Fruit fly (Drosophila melanogaster) whole organism, embryonic: ENCODE results near the gene alphaCOP.

Source experiments
- Atf3 ChIP-seq: fragments of 200-800 bp; sonication (Bioruptor generic); optimal IDR thresholded peaks from 3 replicates; lab custom pipeline; 2016; ENCODE audit warnings: missing biosample characterization, missing genetic modification characterization
- CG10267 ChIP-seq: fragments of 200-800 bp; sonication (Bioruptor generic); optimal IDR thresholded peaks from 2 replicates; lab custom pipeline; 2018; ENCODE audit warnings: missing biosample characterization, mild to moderate bottlenecking, missing genetic modification characterization, moderate library complexity
- CG10431 ChIP-seq: fragments of 200-800 bp; sonication (Bioruptor generic); optimal IDR thresholded peaks from 3 replicates; lab custom pipeline; 2018; ENCODE audit warnings: missing biosample characterization, mild to moderate bottlenecking, missing genetic modification characterization
- CG13424 ChIP-seq: fragments of 200-800 bp; sonication (Bioruptor generic); optimal IDR thresholded peaks from 2 replicates; lab custom pipeline; 2019; ENCODE audit warnings: missing biosample characterization, mild to moderate bottlenecking, missing genetic modification characterization, moderate library complexity
- CG14965 ChIP-seq: fragments of 200-800 bp; sonication (Bioruptor generic); optimal IDR thresholded peaks from 2 replicates; lab custom pipeline; 2016; ENCODE audit warnings: missing biosample characterization, missing genetic modification characterization, borderline replicate concordance
- CG1602 ChIP-seq: fragments of 200-800 bp; sonication (Bioruptor generic); optimal IDR thresholded peaks from 3 replicates; lab custom pipeline; 2016; ENCODE audit warnings: missing biosample characterization, missing genetic modification characterization
- CG18476 ChIP-seq: fragments of 200-800 bp; sonication (Bioruptor generic); optimal IDR thresholded peaks from 2 replicates; lab custom pipeline; 2016; ENCODE audit warnings: missing biosample characterization, mild to moderate bottlenecking, missing genetic modification characterization
- CG18599 ChIP-seq: fragments of 200-800 bp; sonication (Bioruptor generic); optimal IDR thresholded peaks from 3 replicates; lab custom pipeline; 2017; ENCODE audit warnings: missing biosample characterization, missing genetic modification characterization, mild to moderate bottlenecking, moderate library complexity, missing genetic modification reagents
- CG2116 ChIP-seq: fragments of 200-800 bp; sonication (Bioruptor generic); optimal IDR thresholded peaks from 3 replicates; lab custom pipeline; 2018; ENCODE audit warnings: missing biosample characterization, mild to moderate bottlenecking, missing genetic modification characterization
- CG30020 ChIP-seq: fragments of 200-800 bp; optimal IDR thresholded peaks from 2 replicates; lab custom pipeline; 2019; ENCODE audit warnings: missing biosample characterization, mild to moderate bottlenecking, missing genetic modification characterization, moderate library complexity
- CG30431 ChIP-seq: fragments of 200-800 bp; sonication (Bioruptor generic); optimal IDR thresholded peaks from 2 replicates; lab custom pipeline; 2017; ENCODE audit warnings: missing biosample characterization, missing genetic modification characterization
- CG31224 ChIP-seq: fragments of 200-800 bp; sonication (Bioruptor generic); IDR thresholded peaks from 2 replicates; pipeline ENCODE4 v1.3.6; 2022; ENCODE audit warnings: missing biosample characterization, missing genetic modification characterization
- CG32532 ChIP-seq: fragments of 200-800 bp; sonication (Bioruptor generic); IDR thresholded peaks from 2 replicates; pipeline ENCODE4 v1.3.6; 2022; ENCODE audit warnings: missing biosample characterization, missing genetic modification characterization
- CG33557 ChIP-seq: fragments of 200-800 bp; sonication (Bioruptor generic); optimal IDR thresholded peaks from 2 replicates; lab custom pipeline; 2019; ENCODE audit warnings: missing biosample characterization, mild to moderate bottlenecking, missing genetic modification characterization, moderate library complexity
- CG42726 ChIP-seq: fragments of 200-800 bp; sonication (Bioruptor generic); IDR thresholded peaks from 2 replicates; pipeline ENCODE4 v1.3.6; 2022; ENCODE audit warnings: missing biosample characterization, missing genetic modification characterization; ENCODE audit not compliant: partially characterized antibody
- CG4854 ChIP-seq: fragments of 200-800 bp; sonication (Bioruptor generic); optimal IDR thresholded peaks from 2 replicates; lab custom pipeline; 2016; ENCODE audit warnings: missing biosample characterization, missing genetic modification characterization, inconsistent platforms
- CG5180 ChIP-seq: fragments of 200-800 bp; sonication (Bioruptor generic); optimal IDR thresholded peaks from 3 replicates; lab custom pipeline; 2017; ENCODE audit warnings: missing biosample characterization, missing genetic modification characterization, mild to moderate bottlenecking, moderate library complexity, missing genetic modification reagents
- CG8478 ChIP-seq: fragments of >200 bp; optimal IDR thresholded peaks from 2 replicates; lab custom pipeline; 2018
- CG9817 ChIP-seq: fragments of 200-800 bp; sonication (Bioruptor generic); optimal IDR thresholded peaks from 2 replicates; lab custom pipeline; 2018; ENCODE audit warnings: missing biosample characterization, mild to moderate bottlenecking, missing genetic modification characterization, moderate library complexity
- Chrac-16 ChIP-seq: fragments of 200-800 bp; sonication (Bioruptor generic); optimal IDR thresholded peaks from 3 replicates; lab custom pipeline; 2016; ENCODE audit warnings: missing biosample characterization, missing genetic modification characterization
- Fer3 ChIP-seq: fragments of 200-800 bp; sonication (Bioruptor generic); optimal IDR thresholded peaks from 2 replicates; lab custom pipeline; 2018; ENCODE audit warnings: missing biosample characterization, mild to moderate bottlenecking, missing genetic modification characterization, moderate library complexity
- HHEX ChIP-seq: fragments of 200-800 bp; sonication (Bioruptor generic); optimal IDR thresholded peaks from 3 replicates; lab custom pipeline; 2017; ENCODE audit warnings: missing biosample characterization, mild to moderate bottlenecking, missing genetic modification characterization, missing genetic modification reagents
- Hr78 ChIP-seq, 2 experiments: fragments of 200-800 bp in 1 of 2; fragments of >200 bp in 1 of 2; sonication (Bioruptor generic) in 1 of 2; optimal IDR thresholded peaks; 2 replicates each; lab custom pipeline; 2017 to 2019; ENCODE audit warnings: missing biosample characterization in 2 of 2, missing genetic modification characterization in 2 of 2, mild to moderate bottlenecking in 1 of 2, moderate library complexity in 1 of 2
- MBD-R2 ChIP-seq: fragments of 200-800 bp; sonication (Bioruptor generic); IDR thresholded peaks from 2 replicates; pipeline ENCODE4 v1.3.6; 2022; ENCODE audit warnings: missing biosample characterization, missing genetic modification characterization
- MESR4 ChIP-seq: fragments of 200-800 bp; sonication (Bioruptor generic); optimal IDR thresholded peaks from 2 replicates; lab custom pipeline; 2018; ENCODE audit warnings: missing biosample characterization, mild to moderate bottlenecking, missing genetic modification characterization, moderate library complexity
- NK7.1 ChIP-seq: fragments of 200-800 bp; sonication (Bioruptor generic); optimal IDR thresholded peaks from 3 replicates; lab custom pipeline; 2016; ENCODE audit warnings: missing biosample characterization, missing genetic modification characterization
- Neu2 ChIP-seq: fragments of 200-800 bp; sonication (Bioruptor generic); optimal IDR thresholded peaks from 3 replicates; lab custom pipeline; 2016; ENCODE audit warnings: missing biosample characterization, missing genetic modification characterization, borderline replicate concordance
- PHDP ChIP-seq: fragments of 200-800 bp; sonication (Bioruptor generic); optimal IDR thresholded peaks from 3 replicates; lab custom pipeline; 2018; ENCODE audit warnings: missing biosample characterization, mild to moderate bottlenecking, missing genetic modification characterization, moderate library complexity
- al ChIP-seq: fragments of 200-800 bp; sonication (Bioruptor generic); IDR thresholded peaks from 2 replicates; pipeline ENCODE4 v1.3.6; 2022; ENCODE audit warnings: missing biosample characterization, missing genetic modification characterization
- aop ChIP-seq: fragments of 200-800 bp; sonication (Bioruptor generic); IDR thresholded peaks from 2 replicates; pipeline ENCODE4 v1.3.6; 2022; ENCODE audit warnings: missing biosample characterization, missing genetic modification characterization
- ara ChIP-seq: fragments of 200-800 bp; sonication (Bioruptor generic); IDR thresholded peaks from 2 replicates; pipeline ENCODE4 v1.3.6; 2022; ENCODE audit warnings: missing biosample characterization, missing genetic modification characterization
- cad ChIP-seq: fragments of >200 bp; optimal IDR thresholded peaks from 2 replicates; lab custom pipeline; 2017; ENCODE audit warnings: missing biosample characterization, missing genetic modification characterization
- chm ChIP-seq: fragments of 200-800 bp; sonication (Bioruptor generic); IDR thresholded peaks from 2 replicates; pipeline ENCODE4 v1.3.6; 2022; ENCODE audit warnings: missing biosample characterization, missing genetic modification characterization
- crc ChIP-seq: fragments of 200-800 bp; sonication (Bioruptor generic); optimal IDR thresholded peaks from 2 replicates; lab custom pipeline; 2016; ENCODE audit warnings: missing biosample characterization, missing genetic modification characterization
- dm ChIP-seq: fragments of 200-800 bp; sonication (Bioruptor generic); optimal IDR thresholded peaks from 3 replicates; lab custom pipeline; 2016; ENCODE audit warnings: missing biosample characterization, missing genetic modification characterization
- dmrt11E ChIP-seq: fragments of 200-800 bp; sonication (Bioruptor generic); optimal IDR thresholded peaks from 3 replicates; lab custom pipeline; 2018; ENCODE audit warnings: missing biosample characterization, mild to moderate bottlenecking, missing genetic modification characterization, moderate library complexity
- ind ChIP-seq: fragments of 200-800 bp; sonication (Bioruptor generic); optimal IDR thresholded peaks from 3 replicates; lab custom pipeline; 2016; ENCODE audit warnings: missing biosample characterization, missing genetic modification characterization
- kah ChIP-seq: fragments of 200-800 bp; sonication (Bioruptor generic); optimal IDR thresholded peaks from 2 replicates; lab custom pipeline; 2018; ENCODE audit warnings: missing biosample characterization, mild to moderate bottlenecking, missing genetic modification characterization
- kay ChIP-seq: fragments of 200-800 bp; sonication (Bioruptor generic); optimal IDR thresholded peaks from 2 replicates; lab custom pipeline; 2016; ENCODE audit warnings: missing biosample characterization, missing genetic modification characterization
- nmo ChIP-seq: fragments of 200-800 bp; sonication (Bioruptor generic); optimal IDR thresholded peaks from 2 replicates; lab custom pipeline; 2018; ENCODE audit warnings: missing biosample characterization, mild to moderate bottlenecking, missing genetic modification characterization, moderate library complexity
- phol ChIP-seq: fragments of 200-800 bp; sonication (Bioruptor generic); optimal IDR thresholded peaks from 3 replicates; lab custom pipeline; 2018; ENCODE audit warnings: missing biosample characterization, mild to moderate bottlenecking, missing genetic modification characterization, moderate library complexity
- run ChIP-seq: fragments of 200-800 bp; sonication (Bioruptor generic); optimal IDR thresholded peaks from 3 replicates; lab custom pipeline; 2018; ENCODE audit warnings: missing biosample characterization, mild to moderate bottlenecking, missing genetic modification characterization
- sisA ChIP-seq: fragments of 200-800 bp; sonication (Bioruptor generic); IDR thresholded peaks from 2 replicates; pipeline ENCODE4 v1.3.6; 2022; ENCODE audit warnings: missing biosample characterization, missing genetic modification characterization
- slbo ChIP-seq: fragments of 200-800 bp; sonication (Bioruptor generic); IDR thresholded peaks from 2 replicates; pipeline ENCODE4 v1.3.6; 2022; ENCODE audit warnings: missing biosample characterization, missing genetic modification characterization
- so ChIP-seq: fragments of 200-800 bp; sonication (Bioruptor generic); IDR thresholded peaks from 3 replicates; pipeline ENCODE4 v1.3.6; 2022; ENCODE audit warnings: missing biosample characterization, missing genetic modification characterization
- tgo ChIP-seq: fragments of 200-800 bp; sonication (Bioruptor generic); IDR thresholded peaks from 3 replicates; pipeline ENCODE4 v1.3.6; 2022; ENCODE audit warnings: missing biosample characterization, missing genetic modification characterization
- tup ChIP-seq: fragments of 200-800 bp; sonication (Bioruptor generic); optimal IDR thresholded peaks from 2 replicates; lab custom pipeline; 2016; ENCODE audit warnings: missing biosample characterization, mild to moderate bottlenecking, missing genetic modification characterization, moderate library complexity
- unc-4 ChIP-seq: fragments of 200-800 bp; sonication (Bioruptor generic); IDR thresholded peaks from 2 replicates; pipeline ENCODE4 v1.3.6; 2022; ENCODE audit warnings: missing biosample characterization, missing genetic modification characterization; ENCODE audit not compliant: partially characterized antibody
- vvl ChIP-seq: fragments of 200-800 bp; sonication (Bioruptor generic); IDR thresholded peaks from 2 replicates; pipeline ENCODE4 v1.3.6; 2022; ENCODE audit warnings: missing biosample characterization, missing genetic modification characterization
- zfh2 ChIP-seq: fragments of 200-800 bp; sonication (Bioruptor generic); optimal IDR thresholded peaks from 2 replicates; lab custom pipeline; 2016; ENCODE audit warnings: missing biosample characterization, missing genetic modification characterization

alphaCOP gene

dm6 chr3L:1639185-1639812, 5.7 kb downstream of the alphaCOP start, which contains the start of the genes Mettl2 and Bgb (continued):
- TF ChIP-seq run (tag; lab: Kevin White, UChicago) (peak; percentile 81), dm (GFP tag; lab: Kevin White, UChicago) (peak; percentile 35), so (GFP tag; lab: Robert Waterston, UW) (no peak; the same call in 2 of the 3 replicates), CG33557 (peak; percentile 61), tgo (GFP tag; lab: Robert Waterston, UW) (peak; percentile 86), unc-4 (GFP tag; lab: Robert Waterston, UW) (peak; percentile 72), chm (GFP tag; lab: Robert Waterston, UW) (0 out of 2 replicates have a peak, but pooled peaks have one; percentile 35), tup (GFP tag; lab: Kevin White, UChicago) (no peak), dmrt11E (peak; percentile 67), CG10431 (GFP tag; lab: Kevin White, UChicago) (no peak), MESR4 (GFP tag; lab: Kevin White, UChicago) (no peak), CG5180 (GFP tag; lab: Kevin White, UChicago) (no peak), CG4854 (no peak), MBD-R2 (GFP tag; lab: Robert Waterston, UW) (peak; percentile 51), CG18599 (GFP tag; lab: Kevin White, UChicago) (peak; percentile 80), CG42726 (no peak), ara (peak; percentile 67), nmo (GFP tag; lab: Kevin White, UChicago) (peak; percentile 83), zfh2 (GFP tag; lab: Kevin White, UChicago) (peak; percentile 91), ind (GFP tag; lab: Kevin White, UChicago) (peak; percentile 90), CG30431 (GFP tag; lab: Kevin White, UChicago) (peak; percentile 52), CG8478 (no peak), CG1602 (GFP tag; lab: Kevin White, UChicago) (peak; percentile 76), sisA (GFP tag; lab: Robert Waterston, UW) (peak; percentile 93), phol (tag; lab: Kevin White, UChicago) (peak; percentile 87), CG9817 (tag; lab: Kevin White, UChicago) (peak; percentile 87), CG10267 (tag; lab: Kevin White, UChicago) (peak; percentile 66), al (GFP tag; lab: Robert Waterston, UW) (peak; percentile 88), CG13424 (tag; lab: Kevin White, UChicago) (peak; percentile 76), crc (peak; percentile 57), CG30020 (tag; lab: Kevin White, UChicago) (peak; percentile 57), vvl (GFP tag; lab: Robert Waterston, UW) (peak; percentile 81), Fer3 (peak; percentile 77), Neu2 (peak; percentile 43), cad (no peak), HHEX (peak; percentile 32), kay (GFP tag; lab: Kevin White, UChicago) (peak; percentile 74), NK7.1 (GFP tag; lab: Kevin White, UChicago) (peak; percentile 48), CG2116 (GFP tag; lab: Kevin White, UChicago) (peak; percentile 53), PHDP (tag; lab: Kevin White, UChicago) (peak; percentile 57), CG14965 (GFP tag; lab: Kevin White, UChicago) (no peak), CG31224 (GFP tag; lab: Robert Waterston, UW) (peak; percentile 72), aop (no peak), kah (GFP tag; lab: Kevin White, UChicago) (no peak), Chrac-16 (peak; percentile 76), slbo (peak; percentile 89), CG32532 (GFP tag; lab: Robert Waterston, UW) (peak; percentile 83), Hr78 (GFP tag; optimal IDR thresholded peaks at IDR 0.05; lab: Kevin White, UChicago) (no peak), Atf3 (GFP tag; lab: Kevin White, UChicago) (peak; percentile 71), CG18476 (GFP tag; lab: Kevin White, UChicago) (peak; percentile 62)
